Fruit fly (Drosophila melanogaster): ENCODE results near the gene CG13282.

CG13282 gene

dm6 chr2L:16852318-16852932, 18.1 kb upstream of the CG13282 start, which contains the start of gene CG31810:
Gene CG31810, minus strand, starts transcription at chr2L:16852368.
- no peak for TF ChIP-seq CG8478 (optimal IDR thresholded peaks at IDR 0.05)
- TF ChIP-seq CTCF (optimal IDR thresholded peaks at IDR 0.05), result no peak

- TF ChIP-seq CG8478 (optimal IDR thresholded peaks at IDR 0.05), result no peak
- no peak for TF ChIP-seq CTCF (optimal IDR thresholded peaks at IDR 0.05)
Observed at dm6 chr2L:16850442-16850841, 16.1 kb upstream of the CG13282 start.

dm6 chr2L:16848670-16849069, 14.4 kb upstream of the CG13282 start, which contains the start of gene CG13284:
Gene CG13284, minus strand, starts transcription at chr2L:16848716.
- no peak for TF ChIP-seq CTCF (optimal IDR thresholded peaks at IDR 0.05)
- TF ChIP-seq CG8478 (optimal IDR thresholded peaks at IDR 0.05), result no peak

dm6 chr2L:16847948-16848347, 13.6 kb upstream of the CG13282 start:
- TF ChIP-seq CG8478 (optimal IDR thresholded peaks at IDR 0.05) (no peak), CTCF (optimal IDR thresholded peaks at IDR 0.05) (no peak)

dm6 chr2L:16846742-16847346, 12.5 kb upstream of the CG13282 start:
- TF ChIP-seq CG8478 (optimal IDR thresholded peaks at IDR 0.05) (no peak), CTCF (optimal IDR thresholded peaks at IDR 0.05) (no peak)

- TF ChIP-seq CTCF (optimal IDR thresholded peaks at IDR 0.05) (no peak), CG8478 (optimal IDR thresholded peaks at IDR 0.05) (no peak)
Observed at dm6 chr2L:16845179-16845578, 10.9 kb upstream of the CG13282 start.

- TF ChIP-seq CTCF (optimal IDR thresholded peaks at IDR 0.05) (no peak), CG8478 (optimal IDR thresholded peaks at IDR 0.05) (no peak)
Observed at dm6 chr2L:16843336-16843735, 9.0 kb upstream of the CG13282 start.

- TF ChIP-seq CG8478 (optimal IDR thresholded peaks at IDR 0.05) (no peak), CTCF (optimal IDR thresholded peaks at IDR 0.05) (no peak)
Observed at dm6 chr2L:16842505-16842904, 8.2 kb upstream of the CG13282 start.

dm6 chr2L:16839665-16840064, 5.4 kb upstream of the CG13282 start:
- TF ChIP-seq CG8478 (optimal IDR thresholded peaks at IDR 0.05), result no peak
- no peak for TF ChIP-seq CTCF (optimal IDR thresholded peaks at IDR 0.05)

dm6 chr2L:16837672-16838071, 3.4 kb upstream of the CG13282 start, which contains the start of the genes SclA and SclB:
Gene SclA, plus strand, starts transcription at chr2L:16837972.
Gene SclB, plus strand, starts transcription at chr2L:16837972.
- TF ChIP-seq CG8478 (optimal IDR thresholded peaks at IDR 0.05) (no peak), CTCF (optimal IDR thresholded peaks at IDR 0.05) (no peak)

dm6 chr2L:16837158-16837557, 2.9 kb upstream of the CG13282 start, which contains the start of gene Nepl9:
Gene Nepl9, minus strand, starts transcription at chr2L:16837258.
- no peak for TF ChIP-seq CG8478 (optimal IDR thresholded peaks at IDR 0.05)

dm6 chr2L:16826872-16827506, 7.3 kb downstream of the CG13282 start, which contains the start of gene AspRS-m:
Gene AspRS-m, plus strand, starts transcription at chr2L:16827078.
- no peak for TF ChIP-seq CG8478 (optimal IDR thresholded peaks at IDR 0.05)
- no peak for TF ChIP-seq CTCF (optimal IDR thresholded peaks at IDR 0.05)

dm6 chr2L:16824905-16825333, 9.4 kb downstream of the CG13282 start, which contains the start of gene Cse1:
Gene Cse1, minus strand, starts transcription at chr2L:16825207.
- TF ChIP-seq CTCF (optimal IDR thresholded peaks at IDR 0.05), result no peak

- TF ChIP-seq CTCF (optimal IDR thresholded peaks at IDR 0.05) (no peak), CG8478 (optimal IDR thresholded peaks at IDR 0.05) (no peak)
Observed at dm6 chr2L:16820993-16821392, 13.3 kb downstream of the CG13282 start, which contains the start of gene CG13280. Gene CG13280, minus strand, starts transcription at chr2L:16821093.

dm6 chr2L:16819714-16820113, 14.6 kb downstream of the CG13282 start:
- TF ChIP-seq CG8478 (optimal IDR thresholded peaks at IDR 0.05) (no peak), CTCF (optimal IDR thresholded peaks at IDR 0.05) (no peak)

All from S2 (cell line).